Fruit fly (Drosophila melanogaster): ENCODE data around the gene CG7567.
A peak's percentile ranks its signal among the peaks of the same experiment; 100 is the strongest.

CG7567 gene

dm6 chr3R:29625883-29626282, 38.0 kb upstream of the CG7567 start (continued):
- peak; percentile 13 for TF ChIP-seq CG10267 (tag; optimal IDR thresholded peaks at IDR 0.05)
- no peak for TF ChIP-seq usp (GFP tag; optimal IDR thresholded peaks at IDR 0.05)
- no peak for TF ChIP-seq stwl (tag; optimal IDR thresholded peaks at IDR 0.05)
- TF ChIP-seq schlank (tag; optimal IDR thresholded peaks at IDR 0.05): no peak
- no peak for TF ChIP-seq cato (GFP tag; optimal IDR thresholded peaks at IDR 0.05; ENCODE audit: borderline replicate concordance)
- 0 out of 2 replicates have a peak, but pooled peaks have one; percentile 8 for TF ChIP-seq CG31224 (GFP tag; IDR thresholded peaks at IDR 0.05)
- peak; percentile 34 for TF ChIP-seq Ptx1 (GFP tag; IDR thresholded peaks at IDR 0.05)
- no peak for TF ChIP-seq wek (GFP tag; optimal IDR thresholded peaks at IDR 0.05)
- TF ChIP-seq CG6654 (GFP tag; optimal IDR thresholded peaks at IDR 0.05): no peak
- TF ChIP-seq TFAM (GFP tag; optimal IDR thresholded peaks at IDR 0.05): no peak
- no peak for TF ChIP-seq hbn (GFP tag; IDR thresholded peaks at IDR 0.05; ENCODE audit: partially characterized antibody)
- no peak for TF ChIP-seq gcm (GFP tag; optimal IDR thresholded peaks at IDR 0.05)
- no peak for TF ChIP-seq disco-r (GFP tag; optimal IDR thresholded peaks at IDR 0.05)
- peak; percentile 55; the same call in 1 of the 2 replicates for TF ChIP-seq ara (GFP tag; IDR thresholded peaks at IDR 0.05)
- peak; percentile 30 for TF ChIP-seq Blimp-1 (GFP tag; optimal IDR thresholded peaks at IDR 0.05)
- TF ChIP-seq Eip74EF (GFP tag; optimal IDR thresholded peaks at IDR 0.05): no peak
- TF ChIP-seq CG17385 (GFP tag; optimal IDR thresholded peaks at IDR 0.05): peak; percentile 12
- TF ChIP-seq CG15601 (tag; optimal IDR thresholded peaks at IDR 0.05): no peak
- TF ChIP-seq CG7839 (tag; optimal IDR thresholded peaks at IDR 0.05): peak; percentile 64
- peak; percentile 59 for TF ChIP-seq Sox102F (GFP tag; optimal IDR thresholded peaks at IDR 0.05)
- peak; percentile 38 for TF ChIP-seq vvl (GFP tag; IDR thresholded peaks at IDR 0.05)
- TF ChIP-seq CG3281 (GFP tag; optimal IDR thresholded peaks at IDR 0.05): peak; percentile 32
- TF ChIP-seq chinmo (GFP tag; IDR thresholded peaks at IDR 0.05; ENCODE audit: partially characterized antibody): no peak
- TF ChIP-seq CG11398 (GFP tag; optimal IDR thresholded peaks at IDR 0.05): no peak
- peak; percentile 55 for TF ChIP-seq unpg (GFP tag; optimal IDR thresholded peaks at IDR 0.05)
- no peak for TF ChIP-seq Side (GFP tag; optimal IDR thresholded peaks at IDR 0.05)
- TF ChIP-seq corto (GFP tag; optimal IDR thresholded peaks at IDR 0.05): no peak
- TF ChIP-seq Xrp1 (GFP tag; IDR thresholded peaks at IDR 0.05): peak; percentile 50; the same call in 1 of the 2 replicates
- 0 out of 2 replicates have a peak, but pooled peaks have one; percentile 23 for TF ChIP-seq stc (GFP tag; IDR thresholded peaks at IDR 0.05)
- no peak for TF ChIP-seq CG30431 (GFP tag; optimal IDR thresholded peaks at IDR 0.05)
- TF ChIP-seq hth (optimal IDR thresholded peaks at IDR 0.05): no peak
- no peak for TF ChIP-seq CG7987 (GFP tag; optimal IDR thresholded peaks at IDR 0.05)
- TF ChIP-seq lov (optimal IDR thresholded peaks at IDR 0.05): no peak
- 0 out of 3 replicates have a peak, but pooled peaks have one; percentile 19 for TF ChIP-seq lov (GFP tag; IDR thresholded peaks at IDR 0.05)
- TF ChIP-seq PHDP (tag; optimal IDR thresholded peaks at IDR 0.05): peak; percentile 35
- TF ChIP-seq MBD-R2 (GFP tag; IDR thresholded peaks at IDR 0.05): no peak
- TF ChIP-seq NK7.1 (GFP tag; optimal IDR thresholded peaks at IDR 0.05): no peak
- no peak for TF ChIP-seq CG3838 (GFP tag; optimal IDR thresholded peaks at IDR 0.05)
- TF ChIP-seq E2f1 (GFP tag; IDR thresholded peaks at IDR 0.05): peak; percentile 37; the same call in 1 of the 2 replicates
- no peak for TF ChIP-seq CG1602 (GFP tag; optimal IDR thresholded peaks at IDR 0.05)
- TF ChIP-seq CG10321 (GFP tag; IDR thresholded peaks at IDR 0.05): no peak
- TF ChIP-seq CG11723 (GFP tag; optimal IDR thresholded peaks at IDR 0.05): no peak
- peak; percentile 60 for TF ChIP-seq CG31441 (GFP tag; IDR thresholded peaks at IDR 0.05)
- peak; percentile 44 for TF ChIP-seq Fer3 (tag; optimal IDR thresholded peaks at IDR 0.05)
- TF ChIP-seq nmo (GFP tag; optimal IDR thresholded peaks at IDR 0.05): peak; percentile 0
- no peak for TF ChIP-seq dan (GFP tag; IDR thresholded peaks at IDR 0.05)
- no peak for TF ChIP-seq bigmax (GFP tag; optimal IDR thresholded peaks at IDR 0.05)
- no peak for TF ChIP-seq CG13894 (tag; optimal IDR thresholded peaks at IDR 0.05)
- no peak for TF ChIP-seq CG5180 (GFP tag; optimal IDR thresholded peaks at IDR 0.05)
- no peak for TF ChIP-seq Sry-β (GFP tag; optimal IDR thresholded peaks at IDR 0.05)
- TF ChIP-seq Atf-2 (GFP tag; optimal IDR thresholded peaks at IDR 0.05): no peak
